Worm (Caenorhabditis elegans): ENCODE measurements around the gene gakh-1.

Gene gakh-1

ce11 chrX:5826976-5827375 is 44.7 kb downstream of the gakh-1 start:
- TF ChIP-seq ama-1 (optimal IDR thresholded peaks at IDR 0.05) (peak; percentile 76), pes-1 (GFP tag; IDR thresholded peaks at IDR 0.05) (no peak)

ce11 chrX:5828085-5828484 is 45.8 kb downstream of the gakh-1 start:
- TF ChIP-seq F13C5.2 (tag; optimal IDR thresholded peaks at IDR 0.05) (no peak), tbx-11 (GFP tag; IDR thresholded peaks at IDR 0.05) (no peak), tra-4 (tag; optimal IDR thresholded peaks at IDR 0.05) (no peak), aly-1 (tag; optimal IDR thresholded peaks at IDR 0.05) (no peak), sea-1 (GFP tag; conservative IDR thresholded peaks at IDR 0.05) (no peak), ceh-13 (GFP tag; optimal IDR thresholded peaks at IDR 0.05) (no peak), tbx-37 (GFP tag; conservative IDR thresholded peaks at IDR 0.05) (no peak), scrt-1 (GFP tag; IDR thresholded peaks at IDR 0.05) (no peak), hnd-1 (tag; optimal IDR thresholded peaks at IDR 0.05) (no peak), B0310.2 (tag; optimal IDR thresholded peaks at IDR 0.05) (no peak), ets-7 (tag; optimal IDR thresholded peaks at IDR 0.05) (no peak), pes-1 (GFP tag; IDR thresholded peaks at IDR 0.05) (no peak), ceh-36 (tag; optimal IDR thresholded peaks at IDR 0.05) (no peak)

DNA sequence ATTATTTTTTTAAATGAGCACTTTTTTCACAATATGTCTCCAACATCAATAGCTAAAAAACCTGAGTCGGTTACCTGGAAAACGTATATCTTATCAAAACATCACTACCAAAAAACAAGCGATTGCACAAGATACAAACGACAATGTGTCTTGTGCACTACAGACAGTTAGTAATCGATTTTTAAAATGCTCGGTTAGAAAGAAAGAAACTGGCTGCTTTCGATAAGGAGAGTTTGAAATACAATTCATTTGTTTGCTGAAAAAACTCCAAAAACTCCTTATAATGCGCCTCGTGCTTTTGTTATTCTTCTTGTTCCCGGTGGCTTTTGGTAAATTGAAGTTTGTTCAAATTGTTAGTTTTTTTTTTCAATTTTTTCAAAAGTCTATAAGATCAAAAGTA is 46.9 kb downstream of the gakh-1 start, which contains the start of gene acp-5:
acp-5 (plus strand) TSS at position 261 of the 400 bp plus-strand sequence.
- TF ChIP-seq sea-1 (GFP tag; conservative IDR thresholded peaks at IDR 0.05), result no peak
- no peak for TF ChIP-seq ceh-13 (GFP tag; optimal IDR thresholded peaks at IDR 0.05)
- TF ChIP-seq hmbx-1 (tag; optimal IDR thresholded peaks at IDR 0.05), result no peak
- no peak for TF ChIP-seq pes-1 (GFP tag; IDR thresholded peaks at IDR 0.05)
- TF ChIP-seq B0310.2 (tag; optimal IDR thresholded peaks at IDR 0.05), result no peak
- TF ChIP-seq hnd-1 (tag; optimal IDR thresholded peaks at IDR 0.05), result no peak
- TF ChIP-seq tra-4 (tag; optimal IDR thresholded peaks at IDR 0.05), result no peak
- TF ChIP-seq ceh-36 (tag; optimal IDR thresholded peaks at IDR 0.05), result no peak
- no peak for TF ChIP-seq ets-7 (tag; optimal IDR thresholded peaks at IDR 0.05)
- TF ChIP-seq hmg-4 (GFP tag; optimal IDR thresholded peaks at IDR 0.05), result no peak
- TF ChIP-seq aly-1 (tag; optimal IDR thresholded peaks at IDR 0.05), result no peak
- no peak for TF ChIP-seq tbx-37 (GFP tag; conservative IDR thresholded peaks at IDR 0.05)
- no peak for TF ChIP-seq tbx-11 (GFP tag; IDR thresholded peaks at IDR 0.05)
- no peak for TF ChIP-seq flt-1 (GFP tag; IDR thresholded peaks at IDR 0.05)
- TF ChIP-seq F13C5.2 (tag; optimal IDR thresholded peaks at IDR 0.05), result no peak
- TF ChIP-seq scrt-1 (GFP tag; IDR thresholded peaks at IDR 0.05), result no peak
- no peak for TF ChIP-seq ama-1 (optimal IDR thresholded peaks at IDR 0.05)

DNA sequence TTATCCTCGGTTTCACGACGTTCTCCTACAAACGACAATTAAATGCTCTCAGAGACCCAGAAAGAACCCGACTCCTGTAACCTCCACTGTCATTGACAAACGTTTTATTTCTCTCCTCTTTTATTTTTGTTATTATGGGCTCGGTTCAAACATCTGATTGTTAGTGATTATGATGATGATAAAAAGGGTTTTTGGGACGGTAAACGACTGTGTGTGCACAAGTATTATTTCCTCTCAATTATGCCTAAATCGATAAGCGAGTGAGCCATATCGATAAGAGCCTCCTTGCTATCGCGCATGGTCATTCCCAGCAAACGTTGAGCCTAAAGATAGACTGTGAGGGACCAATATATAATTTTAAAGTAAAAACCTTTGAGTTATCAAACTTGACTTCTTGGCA is 49.5 kb downstream of the gakh-1 start:
- TF ChIP-seq F13C5.2 (tag; optimal IDR thresholded peaks at IDR 0.05) (no peak), aly-1 (tag; optimal IDR thresholded peaks at IDR 0.05) (no peak), hmg-4 (GFP tag; optimal IDR thresholded peaks at IDR 0.05) (no peak), tbx-11 (GFP tag; IDR thresholded peaks at IDR 0.05) (no peak), hnd-1 (tag; optimal IDR thresholded peaks at IDR 0.05) (no peak), ets-7 (tag; optimal IDR thresholded peaks at IDR 0.05) (no peak), ceh-36 (tag; optimal IDR thresholded peaks at IDR 0.05) (no peak), pes-1 (GFP tag; IDR thresholded peaks at IDR 0.05) (no peak), scrt-1 (GFP tag; IDR thresholded peaks at IDR 0.05) (no peak), ceh-13 (GFP tag; optimal IDR thresholded peaks at IDR 0.05) (no peak), flt-1 (GFP tag; IDR thresholded peaks at IDR 0.05) (no peak), tbx-37 (GFP tag; conservative IDR thresholded peaks at IDR 0.05) (no peak), tra-4 (tag; optimal IDR thresholded peaks at IDR 0.05) (no peak), ama-1 (optimal IDR thresholded peaks at IDR 0.05) (no peak), sea-1 (GFP tag; conservative IDR thresholded peaks at IDR 0.05) (no peak)

DNA sequence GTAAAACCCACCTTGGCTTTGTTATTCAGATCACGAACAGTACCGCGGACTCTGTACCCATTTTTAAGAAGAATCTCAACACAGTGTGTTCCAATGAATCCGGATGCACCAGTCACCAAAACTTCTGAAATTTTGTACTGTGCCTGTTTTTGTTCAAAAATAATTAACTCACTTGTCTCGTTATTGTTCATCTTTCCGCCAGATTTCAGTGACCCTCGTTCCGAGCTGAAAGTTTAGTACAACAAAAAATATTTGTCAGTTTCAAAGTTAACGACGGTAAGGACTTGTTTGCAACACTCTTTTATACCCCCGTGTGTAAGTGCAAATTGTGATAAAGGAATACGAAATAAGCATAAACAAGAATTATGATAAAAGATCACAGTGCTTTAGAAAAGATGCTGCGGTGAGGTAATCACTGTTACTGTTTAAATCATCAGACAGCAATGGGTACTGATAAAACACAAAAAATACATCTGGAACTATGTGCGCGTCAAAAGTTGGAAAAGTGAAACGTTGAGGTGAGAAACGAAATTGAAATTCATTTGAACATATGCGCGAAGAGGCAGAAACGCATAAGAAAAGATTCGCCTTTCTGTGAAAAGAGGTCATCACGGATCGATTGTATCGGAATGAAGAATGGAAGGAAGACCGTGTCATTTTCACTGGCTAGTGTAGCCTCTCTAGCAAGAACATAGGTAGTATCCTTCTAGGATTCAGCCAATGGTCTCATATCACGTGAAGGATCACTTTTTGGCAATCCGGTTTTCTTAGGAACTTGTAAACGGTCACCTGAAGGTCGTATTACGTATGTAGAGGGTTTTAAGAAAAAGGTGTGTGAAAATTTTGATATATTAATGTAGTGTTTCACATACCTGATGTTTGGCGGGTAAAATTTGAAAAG is 52.5 kb downstream of the gakh-1 start, which contains the start of gene F13D11.4:
F13D11.4 (minus strand) TSS at position 225 of the 901 bp plus-strand sequence.
- TF ChIP-seq ets-7 (tag; optimal IDR thresholded peaks at IDR 0.05), result no peak
- TF ChIP-seq hmbx-1 (tag; optimal IDR thresholded peaks at IDR 0.05), result no peak
